Worm (Caenorhabditis elegans) whole organism, L2 larva: ENCODE results near the gene F19B10.1.

Source experiments
- C34F6.9 ChIP-seq: fragments of 150-350 bp; optimal IDR thresholded peaks from 2 replicates; lab custom pipeline; 2014; ENCODE audit warnings: missing biosample characterization, missing genetic modification characterization
- ZK546.5 ChIP-seq: sonication (generic microtip); optimal IDR thresholded peaks from 2 replicates; lab custom pipeline; 2017; ENCODE audit warnings: missing biosample characterization, missing genetic modification characterization
- aly-2 ChIP-seq: fragments of 150-350 bp; optimal IDR thresholded peaks from 2 replicates; lab custom pipeline; 2014; ENCODE audit warnings: missing biosample characterization, missing genetic modification characterization
- ama-1 ChIP-seq: fragments of 150-350 bp; optimal IDR thresholded peaks from 2 replicates; lab custom pipeline; 2018; ENCODE audit warnings: inconsistent platforms
- elt-3 ChIP-seq: sonication (generic microtip); optimal IDR thresholded peaks from 2 replicates; lab custom pipeline; 2017; ENCODE audit warnings: missing biosample characterization, missing genetic modification characterization
- mdl-1 ChIP-seq, 2 experiments: fragments of 150-350 bp in 1 of 2; sonication (generic microtip) in 1 of 2; optimal IDR thresholded peaks; 2 replicates each; lab custom pipeline; 2017; ENCODE audit warnings: missing biosample characterization in 2 of 2, missing genetic modification characterization in 2 of 2
- nhr-237 ChIP-seq: fragments of 150-350 bp; optimal IDR thresholded peaks from 2 replicates; lab custom pipeline; 2014; ENCODE audit warnings: missing biosample characterization, missing genetic modification characterization
- skn-1 ChIP-seq: sonication (generic microtip); optimal IDR thresholded peaks from 2 replicates; lab custom pipeline; 2017; ENCODE audit warnings: missing biosample characterization, missing genetic modification characterization
- snpc-4 ChIP-seq: fragments of 150-350 bp; optimal IDR thresholded peaks from 2 replicates; lab custom pipeline; 2014; ENCODE audit warnings: missing biosample characterization, missing genetic modification characterization

- TF ChIP-seq skn-1 (tag; lab: Kevin White, UChicago): no peak
- TF ChIP-seq aly-2: no peak
- no peak for TF ChIP-seq snpc-4 (tag; lab: Kevin White, UChicago)
- TF ChIP-seq elt-3: no peak
- TF ChIP-seq ZK546.5: no peak
- no peak for TF ChIP-seq ama-1 (lab: Kevin White, UChicago)
- TF ChIP-seq mdl-1 (tag; optimal IDR thresholded peaks at IDR 0.05; lab: Kevin White, UChicago): no peak
- TF ChIP-seq nhr-237 (tag; lab: Kevin White, UChicago): no peak
- no peak for TF ChIP-seq C34F6.9
Measured at ce11 chrII:3721016-3721415, 38.0 kb downstream of the F19B10.1 start, which contains the start of gene C46E10.3.
